Worm (Caenorhabditis elegans) whole organism, L1 larva: ENCODE measurements around the gene aco-2.

Experiments
- ces-1 ChIP-seq: fragments of 150-350 bp; optimal IDR thresholded peaks from 2 replicates; lab custom pipeline; 2014; ENCODE audit warnings: missing biosample characterization, missing genetic modification reagents, missing genetic modification characterization
- dpl-1 ChIP-seq, 3 experiments: fragments of 150-350 bp in 2 of 3; sonication (generic microtip) in 1 of 3; optimal IDR thresholded peaks; 2 replicates each; lab custom pipeline; 2014 to 2017; ENCODE audit warnings: missing biosample characterization in 3 of 3, missing genetic modification characterization in 3 of 3, missing genetic modification reagents in 3 of 3
- dsc-1 ChIP-seq: sonication (generic microtip); optimal IDR thresholded peaks from 2 replicates; lab custom pipeline; 2016; ENCODE audit warnings: mild to moderate bottlenecking, missing genetic modification characterization, missing compliant biosample characterization
- nhr-71 ChIP-seq: sonication (generic microtip); optimal IDR thresholded peaks from 2 replicates; lab custom pipeline; 2016; ENCODE audit warnings: mild to moderate bottlenecking, missing genetic modification characterization, moderate library complexity, missing compliant biosample characterization
- skn-1 ChIP-seq: fragments of 150-350 bp; optimal IDR thresholded peaks from 2 replicates; lab custom pipeline; 2014; ENCODE audit warnings: missing biosample characterization, missing genetic modification characterization

- TF ChIP-seq nhr-71 (tag; lab: Kevin White, UChicago): no peak
- no peak for TF ChIP-seq skn-1
- no peak for TF ChIP-seq ces-1 (GFP tag; lab: Kevin White, UChicago)
- no peak for TF ChIP-seq dpl-1 (GFP tag; optimal IDR thresholded peaks at IDR 0.05; lab: Kevin White, UChicago)
- TF ChIP-seq dsc-1: no peak
Observed at ce11 chrIII:7950447-7950846, 23.1 kb upstream of the aco-2 start.
